Worm (Caenorhabditis elegans): ENCODE measurements around the gene ceh-18.

DNA sequence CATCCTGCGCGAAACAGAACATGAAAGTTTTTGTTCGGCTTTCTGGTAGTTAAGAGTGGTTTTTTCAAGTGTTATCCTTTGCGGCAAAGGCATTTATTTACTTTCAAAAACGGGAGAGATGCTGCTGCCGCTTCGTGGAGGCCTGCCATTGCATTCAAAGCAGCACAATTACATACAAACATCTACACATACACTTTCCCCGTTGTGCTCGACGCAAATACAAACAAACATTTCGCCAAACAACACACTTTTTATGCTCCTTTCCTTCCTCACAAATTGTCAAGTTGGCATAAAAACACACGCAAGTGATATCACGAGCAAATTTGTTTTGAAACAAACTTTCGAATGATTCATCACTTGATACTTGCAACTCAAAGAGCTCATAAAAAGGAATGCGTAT, 31.4 kb downstream of the ceh-18 start:
- no peak for TF ChIP-seq zag-1 (tag; optimal IDR thresholded peaks at IDR 0.05)
- no peak for TF ChIP-seq lsy-2 (tag; optimal IDR thresholded peaks at IDR 0.05)
- no peak for TF ChIP-seq mdl-1 (tag; optimal IDR thresholded peaks at IDR 0.05)
- TF ChIP-seq nhr-237 (tag; optimal IDR thresholded peaks at IDR 0.05), result no peak
- TF ChIP-seq elt-3 (tag; optimal IDR thresholded peaks at IDR 0.05), result no peak
- TF ChIP-seq lin-11 (tag; optimal IDR thresholded peaks at IDR 0.05), result no peak
- TF ChIP-seq snpc-4 (tag; optimal IDR thresholded peaks at IDR 0.05), result no peak
- no peak for TF ChIP-seq nhr-77 (tag; optimal IDR thresholded peaks at IDR 0.05)
- TF ChIP-seq nhr-25 (tag; optimal IDR thresholded peaks at IDR 0.05), result no peak
- TF ChIP-seq gmeb-1 (tag; optimal IDR thresholded peaks at IDR 0.05), result no peak
- no peak for TF ChIP-seq egl-27 (tag; optimal IDR thresholded peaks at IDR 0.05)
- no peak for TF ChIP-seq elt-1 (tag; optimal IDR thresholded peaks at IDR 0.05)
- TF ChIP-seq nhr-10 (tag; optimal IDR thresholded peaks at IDR 0.05), result no peak
- TF ChIP-seq R02D3.7 (tag; optimal IDR thresholded peaks at IDR 0.05), result no peak
